Worm (Caenorhabditis elegans) whole organism, early embryonic: ENCODE results near the gene spe-6.

Experiments used
- B0310.2 ChIP-seq: sonication (generic microtip); optimal IDR thresholded peaks from 2 replicates; lab custom pipeline; 2016; ENCODE audit warnings: mild to moderate bottlenecking, missing genetic modification characterization, missing compliant biosample characterization
- F13C5.2 ChIP-seq: sonication (generic microtip); optimal IDR thresholded peaks from 2 replicates; lab custom pipeline; 2017; ENCODE audit warnings: mild to moderate bottlenecking, missing genetic modification characterization, inconsistent platforms, missing compliant biosample characterization
- aly-1 ChIP-seq: sonication (generic microtip); optimal IDR thresholded peaks from 2 replicates; lab custom pipeline; 2016; ENCODE audit warnings: missing genetic modification characterization, missing compliant biosample characterization
- ama-1 ChIP-seq: fragments of 150-350 bp; optimal IDR thresholded peaks from 2 replicates; lab custom pipeline; 2014
- ceh-13 ChIP-seq: fragments of 200-800 bp; sonication (Bioruptor generic); optimal IDR thresholded peaks from 2 replicates; lab custom pipeline; 2018; ENCODE audit warnings: mild to moderate bottlenecking, missing genetic modification characterization, missing compliant biosample characterization
- ceh-36 ChIP-seq: sonication (generic microtip); optimal IDR thresholded peaks from 2 replicates; lab custom pipeline; 2016; ENCODE audit warnings: missing genetic modification characterization, inconsistent platforms, missing compliant biosample characterization
- ets-7 ChIP-seq: sonication (generic microtip); optimal IDR thresholded peaks from 2 replicates; lab custom pipeline; 2016; ENCODE audit warnings: missing genotype, missing genetic modification characterization, missing compliant biosample characterization
- flt-1 ChIP-seq: fragments of 200-800 bp; sonication (Bioruptor generic); IDR thresholded peaks from 2 replicates; pipeline ENCODE4 v1.3.6; 2022; ENCODE audit warnings: missing genetic modification characterization, missing compliant biosample characterization
- hmbx-1 ChIP-seq: sonication (generic microtip); optimal IDR thresholded peaks from 2 replicates; lab custom pipeline; 2016; ENCODE audit warnings: mild to moderate bottlenecking, missing genetic modification characterization, missing compliant biosample characterization
- hmg-4 ChIP-seq: fragments of 200-800 bp; sonication (Bioruptor generic); optimal IDR thresholded peaks from 2 replicates; lab custom pipeline; 2018; ENCODE audit warnings: mild to moderate bottlenecking, missing genetic modification characterization, missing compliant biosample characterization
- hnd-1 ChIP-seq: sonication (generic microtip); optimal IDR thresholded peaks from 2 replicates; lab custom pipeline; 2016; ENCODE audit warnings: missing genetic modification characterization, missing compliant biosample characterization
- pes-1 ChIP-seq: fragments of 200-800 bp; sonication (Bioruptor generic); IDR thresholded peaks from 2 replicates; pipeline ENCODE4 v1.3.6; 2022; ENCODE audit warnings: missing genetic modification reagents, missing genetic modification characterization, missing compliant biosample characterization
- scrt-1 ChIP-seq: fragments of 200-800 bp; sonication (Bioruptor generic); IDR thresholded peaks from 2 replicates; pipeline ENCODE4 v1.3.6; 2022; ENCODE audit warnings: missing genetic modification characterization, missing compliant biosample characterization
- sea-1 ChIP-seq: fragments of 200-800 bp; sonication (Bioruptor generic); conservative IDR thresholded peaks from 2 replicates; pipeline ENCODE4 v1.3.6; 2022; ENCODE audit warnings: missing genetic modification characterization, missing compliant biosample characterization
- tbx-11 ChIP-seq: fragments of 200-800 bp; sonication (Bioruptor generic); IDR thresholded peaks from 2 replicates; pipeline ENCODE4 v1.3.6; 2022; ENCODE audit warnings: missing genetic modification characterization, missing compliant biosample characterization
- tbx-37 ChIP-seq: fragments of 200-800 bp; sonication (Bioruptor generic); conservative IDR thresholded peaks from 2 replicates; pipeline ENCODE4 v1.3.6; 2022; ENCODE audit warnings: missing genetic modification reagents, missing genetic modification characterization, missing compliant biosample characterization
- tra-4 ChIP-seq: sonication (generic microtip); optimal IDR thresholded peaks from 2 replicates; lab custom pipeline; 2017; ENCODE audit warnings: missing genetic modification characterization, missing compliant biosample characterization

The spe-6 gene

ce11 chrIII:11510826-11511225 is 5.5 kb downstream of the spe-6 start:
- TF ChIP-seq hnd-1 (no peak), ets-7 (tag; lab: Kevin White, UChicago) (no peak), tbx-37 (no peak)

ce11 chrIII:11523504-11524025 is 18.3 kb downstream of the spe-6 start, which contains the start of the genes Y66D12A.16 and such-1:
Gene Y66D12A.16, plus strand, starts transcription at chrIII:11523554.
Gene such-1, minus strand, starts transcription at chrIII:11523759.
- TF ChIP-seq pes-1 (no peak), aly-1 (tag; lab: Kevin White, UChicago) (no peak), scrt-1 (GFP tag; lab: Robert Waterston, UW) (no peak), ets-7 (tag; lab: Kevin White, UChicago) (no peak)

ce11 chrIII:11524073-11524472 is 18.8 kb downstream of the spe-6 start:
- TF ChIP-seq scrt-1 (GFP tag; lab: Robert Waterston, UW) (no peak), B0310.2 (tag; lab: Kevin White, UChicago) (no peak), hnd-1 (no peak), sea-1 (GFP tag; lab: Robert Waterston, UW) (no peak), tra-4 (tag; lab: Kevin White, UChicago) (no peak), tbx-11 (no peak), ceh-13 (no peak), ets-7 (tag; lab: Kevin White, UChicago) (no peak), pes-1 (no peak), tbx-37 (no peak), hmbx-1 (tag; lab: Kevin White, UChicago) (no peak), ceh-36 (tag; lab: Kevin White, UChicago) (no peak), aly-1 (tag; lab: Kevin White, UChicago) (no peak)

- TF ChIP-seq sea-1 (GFP tag; lab: Robert Waterston, UW) (no peak), pes-1 (no peak), hmg-4 (GFP tag; lab: Kevin White, UChicago) (no peak), ceh-13 (no peak), tra-4 (tag; lab: Kevin White, UChicago) (no peak), F13C5.2 (tag; lab: Kevin White, UChicago) (no peak), ceh-36 (tag; lab: Kevin White, UChicago) (no peak), hnd-1 (no peak)
These were observed 21.1 kb downstream of the spe-6 start, which contains the start of gene xpb-1 for ce11 chrIII:11526396-11526795. Gene xpb-1, plus strand, starts transcription at chrIII:11526657.

- TF ChIP-seq ceh-13 (no peak), hmg-4 (GFP tag; lab: Kevin White, UChicago) (no peak), scrt-1 (GFP tag; lab: Robert Waterston, UW) (no peak), sea-1 (GFP tag; lab: Robert Waterston, UW) (no peak), flt-1 (GFP tag; lab: Robert Waterston, UW) (no peak), ceh-36 (tag; lab: Kevin White, UChicago) (no peak), F13C5.2 (tag; lab: Kevin White, UChicago) (no peak), hnd-1 (no peak), aly-1 (tag; lab: Kevin White, UChicago) (no peak), pes-1 (no peak), tra-4 (tag; lab: Kevin White, UChicago) (no peak), tbx-37 (no peak), tbx-11 (no peak), ama-1 (lab: Kevin White, UChicago) (no peak), B0310.2 (tag; lab: Kevin White, UChicago) (no peak), hmbx-1 (tag; lab: Kevin White, UChicago) (no peak), ets-7 (tag; lab: Kevin White, UChicago) (no peak)
These were observed 29.4 kb downstream of the spe-6 start, which contains the start of gene nrps-1 for ce11 chrIII:11534624-11535079. Gene nrps-1, plus strand, starts transcription at chrIII:11534674.

- TF ChIP-seq pes-1 (no peak), B0310.2 (tag; lab: Kevin White, UChicago) (no peak), tbx-11 (no peak), ama-1 (lab: Kevin White, UChicago) (no peak), hnd-1 (no peak), aly-1 (tag; lab: Kevin White, UChicago) (no peak), F13C5.2 (tag; lab: Kevin White, UChicago) (no peak), scrt-1 (GFP tag; lab: Robert Waterston, UW) (no peak), tbx-37 (no peak)
These were observed 30.2 kb downstream of the spe-6 start for ce11 chrIII:11535453-11535852.

ce11 chrIII:11544947-11545346 is 39.7 kb downstream of the spe-6 start:
- TF ChIP-seq ets-7 (tag; lab: Kevin White, UChicago) (no peak), pes-1 (no peak), hmbx-1 (tag; lab: Kevin White, UChicago) (no peak)

ce11 chrIII:11548070-11548469 is 42.8 kb downstream of the spe-6 start, which contains the start of gene Y66D12A.13:
Gene Y66D12A.13, plus strand, starts transcription at chrIII:11548370.
- no peak for TF ChIP-seq flt-1 (GFP tag; lab: Robert Waterston, UW)
- no peak for TF ChIP-seq B0310.2 (tag; lab: Kevin White, UChicago)
- TF ChIP-seq hmg-4 (GFP tag; lab: Kevin White, UChicago): no peak
- TF ChIP-seq tbx-37: no peak

ce11 chrIII:11554701-11555111 is 49.4 kb downstream of the spe-6 start:
- TF ChIP-seq hnd-1 (no peak), tbx-37 (no peak), hmg-4 (GFP tag; lab: Kevin White, UChicago) (no peak), scrt-1 (GFP tag; lab: Robert Waterston, UW) (0 out of 2 replicates have a peak, but pooled peaks have one; percentile 18), ceh-13 (no peak), sea-1 (GFP tag; lab: Robert Waterston, UW) (0 out of 2 replicates have a peak, but pooled peaks have one; percentile 47), tra-4 (tag; lab: Kevin White, UChicago) (no peak), F13C5.2 (tag; lab: Kevin White, UChicago) (no peak), tbx-11 (no peak), B0310.2 (tag; lab: Kevin White, UChicago) (no peak), hmbx-1 (tag; lab: Kevin White, UChicago) (no peak), flt-1 (GFP tag; lab: Robert Waterston, UW) (no peak)
